Fruit fly (Drosophila melanogaster) whole organism, embryonic: ENCODE data around the gene dlp.

Experiments used
- Asciz ChIP-seq: fragments of 200-800 bp; sonication (Bioruptor generic); optimal IDR thresholded peaks from 2 replicates; lab custom pipeline; 2017; ENCODE audit warnings: missing biosample characterization, mild to moderate bottlenecking, missing genetic modification characterization, missing genetic modification reagents
- Atf-2 ChIP-seq: fragments of 200-800 bp; sonication (Bioruptor generic); optimal IDR thresholded peaks from 2 replicates; lab custom pipeline; 2016; ENCODE audit warnings: missing biosample characterization, missing genetic modification characterization
- Atf3 ChIP-seq: fragments of 200-800 bp; sonication (Bioruptor generic); optimal IDR thresholded peaks from 3 replicates; lab custom pipeline; 2016; ENCODE audit warnings: missing biosample characterization, missing genetic modification characterization
- BtbVII ChIP-seq: fragments of 200-800 bp; sonication (Bioruptor generic); optimal IDR thresholded peaks from 3 replicates; lab custom pipeline; 2017; ENCODE audit warnings: missing biosample characterization, mild to moderate bottlenecking, missing genetic modification characterization
- CG10366 ChIP-seq: fragments of 200-800 bp; sonication (Bioruptor generic); IDR thresholded peaks from 2 replicates; pipeline ENCODE4 v1.3.6; 2022; ENCODE audit warnings: missing biosample characterization, missing genetic modification characterization
- CG10431 ChIP-seq: fragments of 200-800 bp; sonication (Bioruptor generic); optimal IDR thresholded peaks from 3 replicates; lab custom pipeline; 2018; ENCODE audit warnings: missing biosample characterization, mild to moderate bottlenecking, missing genetic modification characterization
- CG11247 ChIP-seq: fragments of 200-800 bp; sonication (Bioruptor generic); IDR thresholded peaks from 2 replicates; pipeline ENCODE4 v1.3.6; 2022; ENCODE audit warnings: missing biosample characterization, missing genetic modification characterization
- CG11456 ChIP-seq: fragments of 200-800 bp; sonication (Bioruptor generic); IDR thresholded peaks from 3 replicates; pipeline ENCODE4 v1.3.6; 2022; ENCODE audit warnings: missing biosample characterization, missing genetic modification characterization
- CG11696 ChIP-seq: fragments of 200-800 bp; sonication (Bioruptor generic); IDR thresholded peaks from 2 replicates; pipeline ENCODE4 v1.3.6; 2022; ENCODE audit warnings: missing biosample characterization, missing genetic modification characterization
- CG15514 ChIP-seq: fragments of 200-800 bp; sonication (Bioruptor generic); optimal IDR thresholded peaks from 3 replicates; lab custom pipeline; 2017; ENCODE audit warnings: missing biosample characterization, missing genetic modification characterization, mild to moderate bottlenecking, moderate library complexity, missing genetic modification reagents
- CG17359 ChIP-seq: fragments of 200-800 bp; sonication (Bioruptor generic); optimal IDR thresholded peaks from 3 replicates; lab custom pipeline; 2018; ENCODE audit warnings: missing biosample characterization, mild to moderate bottlenecking, missing genetic modification characterization, moderate library complexity
- CG18764 ChIP-seq: fragments of 200-800 bp; sonication (Bioruptor generic); optimal IDR thresholded peaks from 3 replicates; lab custom pipeline; 2016; ENCODE audit warnings: missing biosample characterization, missing genetic modification characterization
- CG31224 ChIP-seq: fragments of 200-800 bp; sonication (Bioruptor generic); IDR thresholded peaks from 2 replicates; pipeline ENCODE4 v1.3.6; 2022; ENCODE audit warnings: missing biosample characterization, missing genetic modification characterization
- CG31365 ChIP-seq: fragments of 200-800 bp; sonication (Bioruptor generic); optimal IDR thresholded peaks from 2 replicates; lab custom pipeline; 2018; ENCODE audit warnings: missing biosample characterization, mild to moderate bottlenecking, missing genetic modification characterization
- CG32767 ChIP-seq: fragments of 200-800 bp; sonication (Bioruptor generic); IDR thresholded peaks from 2 replicates; pipeline ENCODE4 v1.3.6; 2022; ENCODE audit warnings: missing biosample characterization, missing genetic modification characterization
- CG4854 ChIP-seq: fragments of 200-800 bp; sonication (Bioruptor generic); optimal IDR thresholded peaks from 2 replicates; lab custom pipeline; 2016; ENCODE audit warnings: missing biosample characterization, missing genetic modification characterization, inconsistent platforms
- CG6654 ChIP-seq: fragments of 200-800 bp; sonication (Bioruptor generic); optimal IDR thresholded peaks from 2 replicates; lab custom pipeline; 2017; ENCODE audit warnings: missing biosample characterization, mild to moderate bottlenecking, missing genetic modification characterization
- CG6813 ChIP-seq: fragments of 200-800 bp; sonication (Bioruptor generic); optimal IDR thresholded peaks from 2 replicates; lab custom pipeline; 2017; ENCODE audit warnings: missing biosample characterization, missing genetic modification characterization, mild to moderate bottlenecking, moderate library complexity, missing genetic modification reagents
- CG7556 ChIP-seq: fragments of 200-800 bp; sonication (Bioruptor generic); optimal IDR thresholded peaks from 2 replicates; lab custom pipeline; 2017; ENCODE audit warnings: missing biosample characterization, mild to moderate bottlenecking, missing genetic modification characterization
- CG7745 ChIP-seq: fragments of 200-800 bp; sonication (Bioruptor generic); optimal IDR thresholded peaks from 2 replicates; lab custom pipeline; 2018; ENCODE audit warnings: missing biosample characterization, mild to moderate bottlenecking, missing genetic modification characterization, moderate library complexity
- CG8281 ChIP-seq: fragments of 200-800 bp; sonication (Bioruptor generic); optimal IDR thresholded peaks from 2 replicates; lab custom pipeline; 2018; ENCODE audit warnings: missing biosample characterization, mild to moderate bottlenecking, missing genetic modification characterization, moderate library complexity
- D19B ChIP-seq: fragments of 200-800 bp; sonication (Bioruptor generic); optimal IDR thresholded peaks from 2 replicates; lab custom pipeline; 2017; ENCODE audit warnings: missing biosample characterization, mild to moderate bottlenecking, missing genetic modification characterization
- Dbx ChIP-seq: fragments of 200-800 bp; sonication (Bioruptor generic); IDR thresholded peaks from 3 replicates; pipeline ENCODE4 v1.3.6; 2022; ENCODE audit warnings: missing biosample characterization, missing genetic modification characterization
- Dek ChIP-seq: fragments of 200-800 bp; sonication (Bioruptor generic); optimal IDR thresholded peaks from 3 replicates; lab custom pipeline; 2019; ENCODE audit warnings: missing biosample characterization, mild to moderate bottlenecking, missing genetic modification characterization, moderate library complexity
- Doc2 ChIP-seq: fragments of 200-800 bp; sonication (Bioruptor generic); IDR thresholded peaks from 2 replicates; pipeline ENCODE4 v1.3.6; 2022; ENCODE audit warnings: missing biosample characterization, missing genetic modification characterization
- ERR ChIP-seq: fragments of 200-800 bp; sonication (Bioruptor generic); optimal IDR thresholded peaks from 2 replicates; lab custom pipeline; 2016; ENCODE audit warnings: missing biosample characterization, missing genetic modification characterization
- Ets97D ChIP-seq: fragments of 200-800 bp; sonication (Bioruptor generic); optimal IDR thresholded peaks from 3 replicates; lab custom pipeline; 2016; ENCODE audit warnings: missing biosample characterization, missing genetic modification characterization
- Fer2 ChIP-seq: fragments of 200-800 bp; sonication (Bioruptor generic); optimal IDR thresholded peaks from 2 replicates; lab custom pipeline; 2018; ENCODE audit warnings: missing biosample characterization, mild to moderate bottlenecking, missing genetic modification characterization, moderate library complexity
- Gsc ChIP-seq: fragments of 200-800 bp; sonication (Bioruptor generic); IDR thresholded peaks from 2 replicates; pipeline ENCODE4 v1.3.6; 2022; ENCODE audit warnings: missing biosample characterization, missing genetic modification characterization
- Hr78 ChIP-seq, 2 experiments: fragments of 200-800 bp in 1 of 2; fragments of >200 bp in 1 of 2; sonication (Bioruptor generic) in 1 of 2; optimal IDR thresholded peaks; 2 replicates each; lab custom pipeline; 2017 to 2019; ENCODE audit warnings: missing biosample characterization in 2 of 2, missing genetic modification characterization in 2 of 2, mild to moderate bottlenecking in 1 of 2, moderate library complexity in 1 of 2
- Sox102F ChIP-seq: fragments of 200-800 bp; sonication (Bioruptor generic); optimal IDR thresholded peaks from 2 replicates; lab custom pipeline; 2018; ENCODE audit warnings: missing biosample characterization, mild to moderate bottlenecking, missing genetic modification characterization, moderate library complexity
- Sry-δ ChIP-seq: fragments of 200-800 bp; sonication (Bioruptor generic); optimal IDR thresholded peaks from 2 replicates; lab custom pipeline; 2016; ENCODE audit warnings: missing biosample characterization, missing genetic modification characterization
- cg ChIP-seq: fragments of 200-800 bp; sonication (Bioruptor generic); optimal IDR thresholded peaks from 3 replicates; lab custom pipeline; 2019; ENCODE audit warnings: missing biosample characterization, mild to moderate bottlenecking, missing genetic modification characterization, moderate library complexity
- crol ChIP-seq: fragments of 200-800 bp; sonication (Bioruptor generic); IDR thresholded peaks from 2 replicates; pipeline ENCODE4 v1.3.6; 2022; ENCODE audit warnings: missing biosample characterization, missing genetic modification characterization
- dimm ChIP-seq: fragments of 200-800 bp; sonication (Bioruptor generic); IDR thresholded peaks from 2 replicates; pipeline ENCODE4 v1.3.6; 2022; ENCODE audit warnings: missing biosample characterization, missing genetic modification characterization
- dpn ChIP-seq, 2 experiments: fragments of 200-800 bp; sonication (Bioruptor generic); optimal IDR thresholded peaks; 3 replicates each; lab custom pipeline; 2016; ENCODE audit warnings: missing biosample characterization in 2 of 2, missing genetic modification characterization in 2 of 2
- fd64A ChIP-seq: fragments of 200-800 bp; sonication (Bioruptor generic); optimal IDR thresholded peaks from 3 replicates; lab custom pipeline; 2018; ENCODE audit warnings: missing biosample characterization, mild to moderate bottlenecking, missing genetic modification characterization
- grau ChIP-seq: fragments of 200-800 bp; optimal IDR thresholded peaks from 3 replicates; lab custom pipeline; 2019; ENCODE audit warnings: missing biosample characterization, mild to moderate bottlenecking, missing genetic modification characterization, moderate library complexity
- hb ChIP-seq: fragments of 200-800 bp; sonication (Bioruptor generic); IDR thresholded peaks from 3 replicates; pipeline ENCODE4 v1.3.6; 2022; ENCODE audit warnings: missing biosample characterization, missing genetic modification characterization; ENCODE audit not compliant: partially characterized antibody
- insv ChIP-seq, 2 experiments: fragments of 200-800 bp; sonication (Bioruptor generic); optimal IDR thresholded peaks; 3 replicates each; lab custom pipeline; 2016 to 2018; ENCODE audit warnings: missing biosample characterization in 2 of 2, missing genetic modification characterization in 2 of 2
- lmd ChIP-seq: fragments of 200-800 bp; sonication (Bioruptor generic); IDR thresholded peaks from 2 replicates; pipeline ENCODE4 v1.3.6; 2022; ENCODE audit warnings: missing biosample characterization, missing genetic modification characterization
- schlank ChIP-seq: fragments of 200-800 bp; sonication (Bioruptor generic); optimal IDR thresholded peaks from 2 replicates; lab custom pipeline; 2018; ENCODE audit warnings: missing biosample characterization, mild to moderate bottlenecking, missing genetic modification characterization
- sens ChIP-seq: fragments of 200-800 bp; sonication (Bioruptor generic); peaks from one replicate; lab custom pipeline; 2016; ENCODE audit warnings: missing biosample characterization, missing genetic modification characterization
- slbo ChIP-seq: fragments of 200-800 bp; sonication (Bioruptor generic); IDR thresholded peaks from 2 replicates; pipeline ENCODE4 v1.3.6; 2022; ENCODE audit warnings: missing biosample characterization, missing genetic modification characterization
- sob ChIP-seq: fragments of 200-800 bp; sonication (Bioruptor generic); IDR thresholded peaks from 2 replicates; pipeline ENCODE4 v1.3.6; 2022; ENCODE audit warnings: missing biosample characterization, missing genetic modification characterization
- toy ChIP-seq: fragments of 200-800 bp; sonication (Bioruptor generic); IDR thresholded peaks from 2 replicates; pipeline ENCODE4 v1.3.6; 2022; ENCODE audit warnings: missing biosample characterization, missing genetic modification characterization
- unpg ChIP-seq: fragments of 200-800 bp; sonication (Bioruptor generic); optimal IDR thresholded peaks from 3 replicates; lab custom pipeline; 2018; ENCODE audit warnings: missing biosample characterization, mild to moderate bottlenecking, missing genetic modification characterization, moderate library complexity
- z ChIP-seq: fragments of 200-800 bp; sonication (Bioruptor generic); IDR thresholded peaks from 3 replicates; pipeline ENCODE4 v1.3.6; 2022; ENCODE audit warnings: missing biosample characterization, missing genetic modification characterization
- zen2 ChIP-seq: fragments of 200-800 bp; sonication (Bioruptor generic); IDR thresholded peaks from 3 replicates; pipeline ENCODE4 v1.3.6; 2022; ENCODE audit warnings: missing biosample characterization, missing genetic modification characterization; ENCODE audit not compliant: partially characterized antibody
- zfh1 ChIP-seq: fragments of 200-800 bp; sonication (Bioruptor generic); IDR thresholded peaks from 3 replicates; pipeline ENCODE4 v1.3.6; 2022; ENCODE audit warnings: missing biosample characterization, missing genetic modification characterization

Gene dlp

DNA sequence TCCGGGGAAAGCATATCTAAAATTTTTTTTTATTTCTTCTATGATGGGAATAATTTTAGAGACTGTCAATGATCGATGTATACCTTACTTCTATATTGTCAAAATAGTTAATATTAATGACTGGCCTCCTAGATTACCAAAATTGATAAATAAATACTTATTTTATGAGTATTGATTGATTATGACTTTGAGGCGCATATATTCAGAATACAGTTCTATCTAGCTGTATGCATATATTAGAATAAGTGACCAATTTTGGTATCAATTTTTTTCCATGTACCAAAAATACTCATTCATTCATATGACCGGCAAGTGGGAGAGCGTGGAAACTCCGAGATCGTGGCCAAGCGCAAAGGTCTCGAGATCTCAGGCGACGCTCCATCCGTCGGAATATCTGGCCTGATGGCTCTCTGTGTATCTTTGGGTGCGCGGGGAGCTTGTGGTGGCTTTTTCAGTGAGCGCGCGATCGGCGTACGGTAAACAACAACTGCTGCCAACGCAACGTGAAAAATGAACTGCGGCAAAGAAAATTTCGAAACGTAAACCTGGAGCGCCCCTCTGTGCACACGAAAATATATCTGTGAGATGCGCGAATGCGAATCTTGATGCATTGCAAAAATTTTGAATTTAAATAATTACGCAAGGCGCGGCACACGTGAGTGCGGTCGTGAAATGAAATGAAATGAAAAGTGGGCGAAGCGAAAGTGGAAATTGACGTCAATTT is 40.1 kb downstream of the dlp start, which contains the start of the genes CG43121 and ome (continued):
- TF ChIP-seq CG10366 (GFP tag; lab: Robert Waterston, UW) (no peak), CG31365 (tag; lab: Kevin White, UChicago) (no peak), ERR (GFP tag; lab: Kevin White, UChicago) (no peak), CG7556 (GFP tag; lab: Kevin White, UChicago) (no peak), Atf3 (no peak), CG31224 (0 out of 2 replicates have a peak, but pooled peaks have one; percentile 12), sens (GFP tag; lab: Kevin White, UChicago) (peak; percentile 80), grau (tag; lab: Kevin White, UChicago) (no peak), z (GFP tag; lab: Robert Waterston, UW) (peak; percentile 59; the same call in 1 of the 3 replicates), hb (no peak), CG10431 (GFP tag; lab: Kevin White, UChicago) (no peak), CG11696 (GFP tag; lab: Robert Waterston, UW) (no peak), CG6654 (GFP tag; lab: Kevin White, UChicago) (no peak), unpg (peak; percentile 22), insv (GFP tag; optimal IDR thresholded peaks at IDR 0.05; lab: Kevin White, UChicago) (no peak), CG17359 (tag; lab: Kevin White, UChicago) (peak; percentile 30), toy (GFP tag; lab: Robert Waterston, UW) (no peak), Ets97D (no peak), lmd (GFP tag; lab: Robert Waterston, UW) (no peak), CG11456 (GFP tag; lab: Robert Waterston, UW) (no peak), crol (GFP tag; lab: Robert Waterston, UW) (peak; percentile 80), D19B (GFP tag; lab: Kevin White, UChicago) (no peak), dpn (GFP tag; optimal IDR thresholded peaks at IDR 0.05; lab: Kevin White, UChicago) (no peak), CG11247 (no peak), zfh1 (peak; percentile 46; the same call in 1 of the 3 replicates), CG8281 (no peak), CG6813 (GFP tag; lab: Kevin White, UChicago) (no peak), Dbx (0 out of 3 replicates have a peak, but pooled peaks have one; percentile 59), fd64A (GFP tag; lab: Kevin White, UChicago) (no peak), Asciz (peak; percentile 31), Doc2 (GFP tag; lab: Robert Waterston, UW) (no peak), Sry-δ (GFP tag; lab: Kevin White, UChicago) (no peak), CG32767 (no peak), Sox102F (peak; percentile 2), cg (GFP tag; lab: Kevin White, UChicago) (no peak), zen2 (GFP tag; lab: Robert Waterston, UW) (no peak), slbo (GFP tag; lab: Robert Waterston, UW) (peak; percentile 25; the same call in 1 of the 2 replicates), CG7745 (tag; lab: Kevin White, UChicago) (no peak), Atf-2 (GFP tag; lab: Kevin White, UChicago) (no peak), sob (GFP tag; lab: Robert Waterston, UW) (peak; percentile 62), Fer2 (tag; lab: Kevin White, UChicago) (no peak), CG18764 (no peak), dimm (GFP tag; lab: Robert Waterston, UW) (no peak), schlank (tag; lab: Kevin White, UChicago) (no peak), Gsc (GFP tag; lab: Robert Waterston, UW) (no peak), CG4854 (GFP tag; lab: Kevin White, UChicago) (no peak), Hr78 (GFP tag; optimal IDR thresholded peaks at IDR 0.05; lab: Kevin White, UChicago) (peak in 1 of 2 experiments; percentile 36), CG15514 (peak; percentile 12), BtbVII (GFP tag; lab: Kevin White, UChicago) (peak; percentile 40), Dek (tag; lab: Kevin White, UChicago) (no peak)
